Worm (Caenorhabditis elegans) whole organism, L4 larva: ENCODE measurements around the gene F47B8.3.

Experiments
- egl-43 ChIP-seq: fragments of 200-800 bp; sonication (Bioruptor generic); IDR thresholded peaks from 2 replicates; pipeline ENCODE4 v1.3.6; 2022; ENCODE audit warnings: missing genetic modification reagents, missing genetic modification characterization, missing compliant biosample characterization
- snpc-4 ChIP-seq: fragments of 150-350 bp; optimal IDR thresholded peaks from 2 replicates; lab custom pipeline; 2014; ENCODE audit warnings: missing biosample characterization, missing genetic modification characterization
- unc-130 ChIP-seq: sonication (generic microtip); optimal IDR thresholded peaks from 2 replicates; lab custom pipeline; 2016; ENCODE audit warnings: missing genetic modification reagents, missing genetic modification characterization, missing compliant biosample characterization

DNA sequence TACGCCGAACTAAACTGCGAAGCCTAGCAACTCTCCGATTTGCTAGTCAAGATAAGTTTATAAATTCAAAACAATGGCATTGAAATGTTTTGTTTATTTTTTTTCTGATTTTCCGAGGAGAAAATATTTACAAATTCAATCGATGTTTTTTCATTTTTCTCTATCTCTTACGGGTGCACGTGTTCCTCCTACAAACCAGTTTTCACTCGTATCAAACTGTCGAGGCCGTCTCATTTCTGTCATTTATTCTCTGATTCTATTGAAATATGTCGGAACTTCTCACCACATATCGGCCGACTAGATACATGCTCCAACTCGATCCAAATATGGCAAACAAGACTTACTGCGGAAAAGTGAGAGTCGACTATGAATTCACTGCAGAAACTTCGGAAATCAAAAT is 8.7 kb upstream of the F47B8.3 start, which contains the start of gene F47B8.8:
- TF ChIP-seq egl-43 (no peak), snpc-4 (tag; lab: Kevin White, UChicago) (no peak), unc-130 (GFP tag; lab: Kevin White, UChicago) (no peak)
